Fruit fly (Drosophila melanogaster) whole organism, embryonic: ENCODE measurements around the gene Sf3b2.

Source experiments
- Adf1 ChIP-seq: fragments of 200-800 bp; sonication (Bioruptor generic); IDR thresholded peaks from 2 replicates; pipeline ENCODE4 v1.3.6; 2022; ENCODE audit warnings: missing biosample characterization, missing genetic modification characterization
- CG10147 ChIP-seq: fragments of 200-800 bp; sonication (Bioruptor generic); optimal IDR thresholded peaks from 2 replicates; lab custom pipeline; 2019; ENCODE audit warnings: missing biosample characterization, mild to moderate bottlenecking, missing genetic modification characterization, moderate library complexity
- CG10979 ChIP-seq: fragments of 200-800 bp; sonication (Bioruptor generic); optimal IDR thresholded peaks from 2 replicates; lab custom pipeline; 2018; ENCODE audit warnings: missing biosample characterization, mild to moderate bottlenecking, missing genetic modification characterization, moderate library complexity
- CG12299 ChIP-seq: fragments of 200-800 bp; sonication (Bioruptor generic); optimal IDR thresholded peaks from 2 replicates; lab custom pipeline; 2018; ENCODE audit warnings: missing biosample characterization, mild to moderate bottlenecking, missing genetic modification characterization
- CG12391 ChIP-seq: fragments of 200-800 bp; sonication (Bioruptor generic); optimal IDR thresholded peaks from 3 replicates; lab custom pipeline; 2018; ENCODE audit warnings: missing biosample characterization, mild to moderate bottlenecking, missing genetic modification characterization, moderate library complexity
- CG12659 ChIP-seq: fragments of 200-800 bp; sonication (Bioruptor generic); optimal IDR thresholded peaks from 3 replicates; lab custom pipeline; 2017; ENCODE audit warnings: mild to moderate bottlenecking, missing biosample characterization, missing genetic modification reagents, missing genetic modification characterization
- CG12769 ChIP-seq: fragments of 200-800 bp; sonication (Bioruptor generic); optimal IDR thresholded peaks from 2 replicates; lab custom pipeline; 2019; ENCODE audit warnings: missing biosample characterization, mild to moderate bottlenecking, missing genetic modification characterization, moderate library complexity
- CG15696 ChIP-seq: fragments of 200-800 bp; sonication (Bioruptor generic); optimal IDR thresholded peaks from 2 replicates; lab custom pipeline; 2019; ENCODE audit warnings: missing biosample characterization, mild to moderate bottlenecking, missing genetic modification characterization, moderate library complexity
- CG1602 ChIP-seq: fragments of 200-800 bp; sonication (Bioruptor generic); optimal IDR thresholded peaks from 3 replicates; lab custom pipeline; 2016; ENCODE audit warnings: missing biosample characterization, missing genetic modification characterization
- CG17186 ChIP-seq: fragments of 200-800 bp; sonication (Bioruptor generic); optimal IDR thresholded peaks from 3 replicates; lab custom pipeline; 2017; ENCODE audit warnings: missing biosample characterization, missing genetic modification reagents, missing genetic modification characterization
- CG17328 ChIP-seq: fragments of 200-800 bp; sonication (Bioruptor generic); IDR thresholded peaks from 2 replicates; pipeline ENCODE4 v1.3.6; 2022; ENCODE audit warnings: missing biosample characterization, missing genetic modification characterization
- CG1832 ChIP-seq: fragments of 200-800 bp; sonication (Bioruptor generic); optimal IDR thresholded peaks from 2 replicates; lab custom pipeline; 2017; ENCODE audit warnings: missing biosample characterization, mild to moderate bottlenecking, missing genetic modification characterization, inconsistent platforms
- CG2199 ChIP-seq: fragments of 200-800 bp; sonication (Bioruptor generic); IDR thresholded peaks from 3 replicates; pipeline ENCODE4 v1.3.6; 2022; ENCODE audit warnings: missing biosample characterization, missing genetic modification characterization
- CG30403 ChIP-seq: fragments of 200-800 bp; sonication (Bioruptor generic); optimal IDR thresholded peaks from 3 replicates; lab custom pipeline; 2016; ENCODE audit warnings: missing biosample characterization, missing genetic modification characterization
- CG4282 ChIP-seq: fragments of 200-800 bp; sonication (Bioruptor generic); optimal IDR thresholded peaks from 2 replicates; lab custom pipeline; 2016; ENCODE audit warnings: missing biosample characterization, missing genetic modification characterization
- CG4617 ChIP-seq: fragments of 200-800 bp; sonication (Bioruptor generic); optimal IDR thresholded peaks from 3 replicates; lab custom pipeline; 2016; ENCODE audit warnings: missing biosample characterization, missing genetic modification characterization, borderline replicate concordance
- CG5953 ChIP-seq: fragments of 200-800 bp; sonication (Bioruptor generic); IDR thresholded peaks from 2 replicates; pipeline ENCODE4 v1.3.6; 2022; ENCODE audit warnings: missing biosample characterization, missing genetic modification characterization
- CG6272 ChIP-seq: fragments of 200-800 bp; sonication (Bioruptor generic); IDR thresholded peaks from 2 replicates; pipeline ENCODE4 v1.3.6; 2022; ENCODE audit warnings: missing biosample characterization, missing genetic modification characterization
- CG7839 ChIP-seq: fragments of 200-800 bp; sonication (Bioruptor generic); optimal IDR thresholded peaks from 3 replicates; lab custom pipeline; 2018; ENCODE audit warnings: missing biosample characterization, mild to moderate bottlenecking, missing genetic modification characterization, moderate library complexity
- CG9797 ChIP-seq: fragments of 200-800 bp; sonication (Bioruptor generic); optimal IDR thresholded peaks from 3 replicates; lab custom pipeline; 2018; ENCODE audit warnings: missing biosample characterization, mild to moderate bottlenecking, missing genetic modification characterization
- Elba2 ChIP-seq: fragments of 200-800 bp; sonication (Bioruptor generic); optimal IDR thresholded peaks from 3 replicates; lab custom pipeline; 2016; ENCODE audit warnings: missing biosample characterization, missing genetic modification characterization
- Ets65A ChIP-seq: fragments of 200-800 bp; sonication (Bioruptor generic); peaks from one replicate; lab custom pipeline; 2016; ENCODE audit warnings: missing biosample characterization, missing genetic modification characterization
- Ets97D ChIP-seq: fragments of 200-800 bp; sonication (Bioruptor generic); optimal IDR thresholded peaks from 3 replicates; lab custom pipeline; 2016; ENCODE audit warnings: missing biosample characterization, missing genetic modification characterization
- Fer3 ChIP-seq: fragments of 200-800 bp; sonication (Bioruptor generic); optimal IDR thresholded peaks from 2 replicates; lab custom pipeline; 2018; ENCODE audit warnings: missing biosample characterization, mild to moderate bottlenecking, missing genetic modification characterization, moderate library complexity
- Hr3 ChIP-seq: fragments of 200-800 bp; sonication (Bioruptor generic); optimal IDR thresholded peaks from 3 replicates; lab custom pipeline; 2016; ENCODE audit warnings: missing biosample characterization, missing genetic modification characterization
- Hsf ChIP-seq: fragments of 200-800 bp; sonication (Bioruptor generic); optimal IDR thresholded peaks from 3 replicates; lab custom pipeline; 2016; ENCODE audit warnings: missing biosample characterization, missing genetic modification characterization
- Lhr ChIP-seq: fragments of 200-800 bp; sonication (Bioruptor generic); optimal IDR thresholded peaks from 3 replicates; lab custom pipeline; 2017; ENCODE audit warnings: mild to moderate bottlenecking, missing biosample characterization, missing genetic modification reagents, missing genetic modification characterization
- Lpt ChIP-seq: fragments of >200 bp; optimal IDR thresholded peaks from 2 replicates; lab custom pipeline; 2018; ENCODE audit warnings: missing biosample characterization, missing genetic modification characterization
- Myb ChIP-seq: fragments of 200-800 bp; sonication (Bioruptor generic); optimal IDR thresholded peaks from 2 replicates; lab custom pipeline; 2016; ENCODE audit warnings: missing biosample characterization, missing genetic modification characterization
- Poxn ChIP-seq: fragments of 200-800 bp; sonication (Bioruptor generic); IDR thresholded peaks from 2 replicates; pipeline ENCODE4 v1.3.6; 2022; ENCODE audit warnings: missing biosample characterization, missing genetic modification characterization
- Scr ChIP-seq: fragments of 200-800 bp; sonication (Bioruptor generic); IDR thresholded peaks from 2 replicates; pipeline ENCODE4 v1.3.6; 2022; ENCODE audit warnings: missing biosample characterization, missing genetic modification characterization; ENCODE audit not compliant: partially characterized antibody
- Spps ChIP-seq: fragments of 200-800 bp; sonication (Bioruptor generic); optimal IDR thresholded peaks from 2 replicates; lab custom pipeline; 2018; ENCODE audit warnings: missing biosample characterization, mild to moderate bottlenecking, missing genetic modification characterization
- Sry-δ ChIP-seq: fragments of 200-800 bp; sonication (Bioruptor generic); optimal IDR thresholded peaks from 2 replicates; lab custom pipeline; 2016; ENCODE audit warnings: missing biosample characterization, missing genetic modification characterization
- YL-1 ChIP-seq: fragments of 200-800 bp; sonication (Bioruptor generic); optimal IDR thresholded peaks from 3 replicates; lab custom pipeline; 2017; ENCODE audit warnings: missing biosample characterization, mild to moderate bottlenecking, missing genetic modification characterization
- cato ChIP-seq: fragments of 200-800 bp; sonication (Bioruptor generic); optimal IDR thresholded peaks from 2 replicates; lab custom pipeline; 2016; ENCODE audit warnings: missing biosample characterization, missing genetic modification characterization, borderline replicate concordance
- en ChIP-seq: fragments of 200-800 bp; sonication (Bioruptor generic); optimal IDR thresholded peaks from 2 replicates; lab custom pipeline; 2016; ENCODE audit warnings: missing biosample characterization, missing genetic modification characterization
- hbn ChIP-seq: fragments of 200-800 bp; sonication (Bioruptor generic); IDR thresholded peaks from 2 replicates; pipeline ENCODE4 v1.3.6; 2022; ENCODE audit warnings: missing biosample characterization, missing genetic modification characterization; ENCODE audit not compliant: partially characterized antibody
- inv ChIP-seq: fragments of 200-800 bp; sonication (Bioruptor generic); IDR thresholded peaks from 2 replicates; pipeline ENCODE4 v1.3.6; 2022; ENCODE audit warnings: missing biosample characterization, missing genetic modification characterization; ENCODE audit not compliant: partially characterized antibody
- kni ChIP-seq: fragments of 200-800 bp; sonication (Bioruptor generic); optimal IDR thresholded peaks from 3 replicates; lab custom pipeline; 2017; ENCODE audit warnings: mild to moderate bottlenecking, missing biosample characterization, missing genetic modification reagents, missing genetic modification characterization
- mam ChIP-seq: fragments of 200-800 bp; sonication (Bioruptor generic); optimal IDR thresholded peaks from 3 replicates; lab custom pipeline; 2016; ENCODE audit warnings: missing biosample characterization, missing genetic modification characterization
- nau ChIP-seq: fragments of 200-800 bp; sonication (Bioruptor generic); optimal IDR thresholded peaks from 3 replicates; lab custom pipeline; 2017; ENCODE audit warnings: missing biosample characterization, mild to moderate bottlenecking, missing genetic modification characterization, missing genetic modification reagents
- pzg ChIP-seq: fragments of 200-800 bp; sonication (Bioruptor generic); optimal IDR thresholded peaks from 3 replicates; lab custom pipeline; 2018; ENCODE audit warnings: missing biosample characterization, mild to moderate bottlenecking, missing genetic modification characterization, moderate library complexity
- sr ChIP-seq: fragments of 200-800 bp; sonication (Bioruptor generic); IDR thresholded peaks from 3 replicates; pipeline ENCODE4 v1.3.6; 2022; ENCODE audit warnings: missing biosample characterization, missing genetic modification characterization
- stc ChIP-seq: fragments of 200-800 bp; sonication (Bioruptor generic); IDR thresholded peaks from 2 replicates; pipeline ENCODE4 v1.3.6; 2022; ENCODE audit warnings: missing biosample characterization, missing genetic modification characterization
- stwl ChIP-seq: fragments of 200-800 bp; sonication (Bioruptor generic); optimal IDR thresholded peaks from 3 replicates; lab custom pipeline; 2018; ENCODE audit warnings: missing biosample characterization, mild to moderate bottlenecking, missing genetic modification characterization, moderate library complexity
- tap ChIP-seq: fragments of 200-800 bp; optimal IDR thresholded peaks from 3 replicates; lab custom pipeline; 2019; ENCODE audit warnings: missing biosample characterization, mild to moderate bottlenecking, missing genetic modification characterization, moderate library complexity
- trem ChIP-seq: fragments of 200-800 bp; optimal IDR thresholded peaks from 3 replicates; lab custom pipeline; 2019; ENCODE audit warnings: missing biosample characterization, mild to moderate bottlenecking, missing genetic modification characterization, moderate library complexity
- trh ChIP-seq: fragments of 200-800 bp; sonication (Bioruptor generic); optimal IDR thresholded peaks from 2 replicates; lab custom pipeline; 2016; ENCODE audit warnings: missing biosample characterization, missing genetic modification characterization
- zen ChIP-seq: fragments of 200-800 bp; sonication (Bioruptor generic); optimal IDR thresholded peaks from 3 replicates; lab custom pipeline; 2018; ENCODE audit warnings: missing biosample characterization, mild to moderate bottlenecking, missing genetic modification characterization, moderate library complexity

Gene Sf3b2

DNA sequence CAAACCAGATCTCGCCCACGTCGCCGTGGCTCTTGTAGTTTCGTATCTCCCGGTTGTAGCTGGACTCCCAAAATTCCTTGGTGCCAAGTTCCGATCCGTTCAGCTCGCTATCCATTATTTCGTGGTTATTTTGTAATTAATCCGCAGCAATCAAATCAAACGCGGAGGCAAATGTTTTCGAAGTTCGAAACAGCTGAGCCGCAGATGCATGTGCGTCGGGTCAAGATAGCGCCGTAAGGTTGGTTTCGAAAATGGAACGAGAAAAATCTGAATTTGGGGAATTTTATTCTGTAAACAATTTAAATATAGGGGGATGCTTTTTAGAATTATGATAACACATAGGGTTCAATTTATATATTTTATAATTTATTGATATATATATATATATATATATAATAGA is 49.9 kb downstream of the Sf3b2 start, which contains the start of gene CG9643 (continued):
- peak; percentile 19 for TF ChIP-seq zen (tag; lab: Kevin White, UChicago)
- peak; percentile 80 for TF ChIP-seq YL-1
- peak; percentile 68 for TF ChIP-seq stwl (tag; lab: Kevin White, UChicago)
- TF ChIP-seq CG9797 (GFP tag; lab: Kevin White, UChicago): peak; percentile 26
- peak; percentile 14 for TF ChIP-seq Sry-δ (GFP tag; lab: Kevin White, UChicago)
- TF ChIP-seq CG6272 (GFP tag; lab: Robert Waterston, UW): no peak
- no peak for TF ChIP-seq Ets97D (GFP tag; lab: Kevin White, UChicago)
- peak; percentile 40; the same call in 1 of the 2 replicates for TF ChIP-seq Scr (GFP tag; lab: Robert Waterston, UW)
- TF ChIP-seq pzg (GFP tag; lab: Kevin White, UChicago): peak; percentile 83
- TF ChIP-seq CG12659 (GFP tag; lab: Kevin White, UChicago): peak; percentile 64
- peak; percentile 46 for TF ChIP-seq trem (tag; lab: Kevin White, UChicago)
- TF ChIP-seq CG17186 (GFP tag; lab: Kevin White, UChicago): peak; percentile 74

DNA sequence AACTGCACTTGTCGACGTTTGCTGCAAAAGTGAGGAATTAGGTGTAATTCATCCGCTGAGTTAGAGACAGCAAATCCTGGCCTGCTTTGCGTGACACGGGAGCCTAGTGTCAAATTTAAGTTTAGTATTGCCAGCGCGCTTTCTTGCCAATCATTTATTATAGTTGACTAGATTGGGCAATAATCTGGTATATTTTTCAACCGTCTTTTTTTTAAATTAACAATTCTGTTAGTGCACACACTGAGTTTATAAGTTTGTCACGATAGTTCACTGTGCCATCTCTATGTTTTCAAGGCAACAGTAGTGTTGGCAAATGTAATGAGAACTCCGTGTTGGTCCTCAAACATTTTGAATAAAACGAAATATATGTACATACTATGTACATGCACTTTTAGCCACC is 52.1 kb downstream of the Sf3b2 start, which contains the start of the genes CG9641 and CG3165:
CG9641 (minus strand) TSS at position 34 of the 400 bp plus-strand sequence.
CG3165 (plus strand) TSS at position 294 of the 400 bp plus-strand sequence.
- TF ChIP-seq CG10979 (peak; percentile 76), mam (peak; percentile 94), cato (peak; percentile 81), Adf1 (peak; percentile 61), CG7839 (tag; lab: Kevin White, UChicago) (no peak), CG1602 (GFP tag; lab: Kevin White, UChicago) (peak; percentile 82), inv (GFP tag; lab: Robert Waterston, UW) (peak; percentile 94), Spps (tag; lab: Kevin White, UChicago) (peak; percentile 70), Elba2 (GFP tag; lab: Kevin White, UChicago) (peak; percentile 55), stc (peak; percentile 79), Ets65A (GFP tag; lab: Kevin White, UChicago) (peak; percentile 98), kni (GFP tag; lab: Kevin White, UChicago) (no peak), CG17328 (peak; percentile 71), Scr (GFP tag; lab: Robert Waterston, UW) (peak; percentile 97), CG12299 (tag; lab: Kevin White, UChicago) (peak; percentile 66), CG12769 (no peak), CG12391 (tag; lab: Kevin White, UChicago) (peak; percentile 87), trh (GFP tag; lab: Kevin White, UChicago) (peak; percentile 53), CG1832 (GFP tag; lab: Kevin White, UChicago) (no peak), Myb (GFP tag; lab: Kevin White, UChicago) (peak; percentile 92), hbn (GFP tag; lab: Robert Waterston, UW) (peak; percentile 98), Hsf (GFP tag; lab: Kevin White, UChicago) (peak; percentile 91), sr (GFP tag; lab: Robert Waterston, UW) (no peak), CG5953 (GFP tag; lab: Robert Waterston, UW) (peak; percentile 56), en (GFP tag; lab: Kevin White, UChicago) (peak; percentile 59), Lpt (no peak), CG10147 (GFP tag; lab: Kevin White, UChicago) (peak; percentile 82), CG15696 (tag; lab: Kevin White, UChicago) (peak; percentile 85), nau (GFP tag; lab: Kevin White, UChicago) (no peak), CG4282 (GFP tag; lab: Kevin White, UChicago) (peak; percentile 82), Poxn (GFP tag; lab: Robert Waterston, UW) (peak; percentile 42; the same call in 1 of the 2 replicates), CG2199 (GFP tag; lab: Robert Waterston, UW) (peak; percentile 80; the same call in 2 of the 3 replicates), CG4617 (GFP tag; lab: Kevin White, UChicago) (peak; percentile 86), Fer3 (tag; lab: Kevin White, UChicago) (peak; percentile 74), Hr3 (GFP tag; lab: Kevin White, UChicago) (peak; percentile 82), Lhr (GFP tag; lab: Kevin White, UChicago) (no peak), CG30403 (GFP tag; lab: Kevin White, UChicago) (peak; percentile 92), tap (no peak)
